Worm (Caenorhabditis elegans): ENCODE measurements around the gene K11H12.4.

K11H12.4 gene

ce11 chrIV:682726-683340 lies 7.2 kb upstream of the K11H12.4 start:
- TF ChIP-seq lag-1 (GFP tag; IDR thresholded peaks at IDR 0.05) = no peak
- peak; percentile 59; the same call in 1 of the 2 replicates for TF ChIP-seq aptf-2 (GFP tag; conservative IDR thresholded peaks at IDR 0.05)
- TF ChIP-seq let-607 (tag; optimal IDR thresholded peaks at IDR 0.05) = peak in 1 of 2 experiments; percentile 5
- TF ChIP-seq Y95B8A.8 (GFP tag; IDR thresholded peaks at IDR 0.05) = 0 out of 2 replicates have a peak, but pooled peaks have one; percentile 63
- peak; percentile 28 for TF ChIP-seq fkh-3 (tag; optimal IDR thresholded peaks at IDR 0.05)
- TF ChIP-seq egl-44 (GFP tag; IDR thresholded peaks at IDR 0.05) = peak; percentile 68; the same call in 1 of the 2 replicates
- peak; percentile 63 for TF ChIP-seq repo-1 (tag; optimal IDR thresholded peaks at IDR 0.05)
- TF ChIP-seq F23B12.7 (tag; optimal IDR thresholded peaks at IDR 0.05; ENCODE audit: insufficient read depth) = peak; percentile 94
- TF ChIP-seq him-1 (tag; optimal IDR thresholded peaks at IDR 0.05) = peak; percentile 80
- TF ChIP-seq ets-4 (GFP tag; optimal IDR thresholded peaks at IDR 0.05) = peak; percentile 75
- TF ChIP-seq hmg-20 (GFP tag; IDR thresholded peaks at IDR 0.05) = peak; percentile 65
- TF ChIP-seq hlh-26 (GFP tag; conservative IDR thresholded peaks at IDR 0.05) = no peak
- TF ChIP-seq dpff-1 (tag; optimal IDR thresholded peaks at IDR 0.05) = no peak
- peak; percentile 79 for TF ChIP-seq rpc-1 (optimal IDR thresholded peaks at IDR 0.05)
- peak; percentile 87 for TF ChIP-seq rpc-1 (tag; optimal IDR thresholded peaks at IDR 0.05)
- TF ChIP-seq lin-40 (tag; optimal IDR thresholded peaks at IDR 0.05) = no peak
- TF ChIP-seq Y53G8AR.9 (GFP tag; conservative IDR thresholded peaks at IDR 0.05) = no peak
- TF ChIP-seq mcd-1 (GFP tag; IDR thresholded peaks at IDR 0.05) = peak; percentile 77
- peak; percentile 80 for TF ChIP-seq ekl-4 (GFP tag; IDR thresholded peaks at IDR 0.05)
- TF ChIP-seq lin-35 (GFP tag; optimal IDR thresholded peaks at IDR 0.05) = no peak
- peak; percentile 22; the same call in 1 of the 2 replicates for TF ChIP-seq Y53F4B.3 (GFP tag; IDR thresholded peaks at IDR 0.05)
- TF ChIP-seq B0035.1 (tag; optimal IDR thresholded peaks at IDR 0.05) = peak; percentile 6
- TF ChIP-seq rcor-1 (GFP tag; IDR thresholded peaks at IDR 0.05) = peak; percentile 73; the same call in 1 of the 2 replicates
- peak; percentile 62 for TF ChIP-seq zfh-2 (GFP tag; conservative IDR thresholded peaks at IDR 0.05)
- peak; percentile 17 for TF ChIP-seq snpc-1.1 (tag; optimal IDR thresholded peaks at IDR 0.05; ENCODE audit: insufficient read depth)
- TF ChIP-seq snpc-4 (GFP tag; optimal IDR thresholded peaks at IDR 0.05) = peak; percentile 42
- TF ChIP-seq snpc-4 (tag; optimal IDR thresholded peaks at IDR 0.05) = no peak
- TF ChIP-seq egrh-3 (GFP tag; IDR thresholded peaks at IDR 0.05) = peak; percentile 60
- TF ChIP-seq C06A6.2 (GFP tag; conservative IDR thresholded peaks at IDR 0.05) = 0 out of 2 replicates have a peak, but pooled peaks have one; percentile 42
- TF ChIP-seq nfyb-1 (GFP tag; IDR thresholded peaks at IDR 0.05) = peak; percentile 79
- peak; percentile 55 for TF ChIP-seq somi-1 (GFP tag; optimal IDR thresholded peaks at IDR 0.05)
- no peak for TF ChIP-seq B0019.2 (GFP tag; conservative IDR thresholded peaks at IDR 0.05)
- peak; percentile 90 for TF ChIP-seq lin-26 (GFP tag; IDR thresholded peaks at IDR 0.05)
- no peak for TF ChIP-seq mel-28 (tag; optimal IDR thresholded peaks at IDR 0.05; ENCODE audit: borderline replicate concordance)
- 0 out of 2 replicates have a peak, but pooled peaks have one; percentile 24 for TF ChIP-seq cebp-1 (GFP tag; IDR thresholded peaks at IDR 0.05)
- TF ChIP-seq cebp-1 (tag; optimal IDR thresholded peaks at IDR 0.05) = no peak
- TF ChIP-seq snpc-3.4 (tag; optimal IDR thresholded peaks at IDR 0.05) = peak; percentile 44
- TF ChIP-seq ztf-3 (GFP tag; optimal IDR thresholded peaks at IDR 0.05) = peak; percentile 41
- no peak for TF ChIP-seq lsy-27 (tag; optimal IDR thresholded peaks at IDR 0.05; ENCODE audit: borderline replicate concordance, insufficient read depth)
- no peak for TF ChIP-seq madf-8 (GFP tag; conservative IDR thresholded peaks at IDR 0.05)
- peak; percentile 68; the same call in 1 of the 2 replicates for TF ChIP-seq cebp-2 (GFP tag; IDR thresholded peaks at IDR 0.05)
- TF ChIP-seq T26A5.8 (tag; optimal IDR thresholded peaks at IDR 0.05) = peak; percentile 29
- TF ChIP-seq tbx-9 (tag; optimal IDR thresholded peaks at IDR 0.05; ENCODE audit: borderline replicate concordance) = no peak
- peak; percentile 86 for TF ChIP-seq dox-1 (GFP tag; IDR thresholded peaks at IDR 0.05)
- TF ChIP-seq egl-18 (GFP tag; IDR thresholded peaks at IDR 0.05) = no peak
- 0 out of 2 replicates have a peak, but pooled peaks have one; percentile 77 for TF ChIP-seq aptf-3 (GFP tag; IDR thresholded peaks at IDR 0.05)

Measured in whole organism, young adult.